Fruit fly (Drosophila melanogaster) whole organism, pupa: Measurements from ENCODE around the gene Fas2.

Source experiments
- CG15710 ChIP-seq: fragments of 200-800 bp; sonication (Bioruptor generic); optimal IDR thresholded peaks from 2 replicates; lab custom pipeline; 2018; ENCODE audit warnings: missing biosample characterization, mild to moderate bottlenecking, missing genetic modification characterization, moderate library complexity
- CG32121 ChIP-seq: fragments of 200-800 bp; sonication (Bioruptor generic); IDR thresholded peaks from 2 replicates; pipeline ENCODE4 v1.3.6; 2022; ENCODE audit warnings: missing biosample characterization, missing genetic modification characterization
- Pif1A ChIP-seq: fragments of 200-800 bp; sonication (Bioruptor generic); optimal IDR thresholded peaks from 3 replicates; lab custom pipeline; 2016; ENCODE audit warnings: missing biosample characterization, missing genetic modification characterization
- Pif1B ChIP-seq: fragments of 200-800 bp; sonication (Bioruptor generic); optimal IDR thresholded peaks from 3 replicates; lab custom pipeline; 2016; ENCODE audit warnings: missing biosample characterization, missing genetic modification characterization

DNA sequence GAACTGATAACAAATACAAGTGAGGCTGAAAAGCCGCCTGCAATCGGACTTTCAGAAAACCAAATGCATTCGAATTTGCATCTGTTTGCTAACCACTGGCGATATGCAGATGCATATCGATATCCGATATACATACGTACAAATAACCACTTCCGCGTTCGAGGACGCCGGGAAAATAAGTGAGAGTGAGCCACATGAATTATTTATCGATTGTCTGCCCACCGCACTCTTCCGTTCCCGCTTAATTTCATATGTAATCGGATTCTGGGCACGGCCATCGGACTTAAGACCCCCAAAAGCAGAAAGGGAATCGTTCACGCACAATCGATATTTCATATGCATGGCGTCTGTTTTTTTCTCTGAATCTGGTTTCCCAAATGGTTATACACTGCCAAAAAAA, 28.2 kb downstream of the Fas2 start:
- TF ChIP-seq CG15710 (tag; lab: Kevin White, UChicago) (no peak), Pif1A (GFP tag; lab: Kevin White, UChicago) (no peak), Pif1B (GFP tag; lab: Kevin White, UChicago) (no peak), CG32121 (GFP tag; lab: Robert Waterston, UW) (no peak)
